Fruit fly (Drosophila melanogaster): Measurements from ENCODE around the gene skl.
"Not testable (repeated sequence)": the region's sequence is repeated elsewhere in the genome, so short reads cannot be mapped to it uniquely, and the experiment has no call there.

Gene skl

DNA sequence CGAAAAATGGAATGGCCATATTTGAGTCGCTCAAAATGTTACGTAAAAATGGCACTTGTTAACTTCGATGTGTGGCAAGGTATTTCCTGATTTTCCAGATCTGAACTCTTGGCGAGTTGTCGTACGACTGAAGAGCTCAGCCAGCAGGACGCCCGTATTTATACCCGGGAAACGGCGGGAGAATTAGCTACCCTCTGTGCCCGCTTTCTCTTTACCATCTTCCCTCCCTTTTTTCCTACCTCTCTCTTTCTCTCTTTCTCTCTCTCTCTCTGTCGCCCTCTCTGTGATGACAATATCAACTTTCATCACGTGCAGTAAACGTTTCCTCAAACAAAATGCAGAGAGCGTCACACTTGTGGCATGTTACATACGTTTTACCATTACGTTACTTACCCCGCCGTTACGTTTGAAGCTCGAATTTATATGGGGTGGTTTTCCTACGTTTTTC is at the start of gene skl:
skl (minus strand) TSS at position 134 of the 448 bp plus-strand sequence.
- TF ChIP-seq h (optimal IDR thresholded peaks at IDR 0.05) = no peak
- no peak for TF ChIP-seq Sin3A (optimal IDR thresholded peaks at IDR 0.05)
- TF ChIP-seq Myc (optimal IDR thresholded peaks at IDR 0.05) = no peak

DNA sequence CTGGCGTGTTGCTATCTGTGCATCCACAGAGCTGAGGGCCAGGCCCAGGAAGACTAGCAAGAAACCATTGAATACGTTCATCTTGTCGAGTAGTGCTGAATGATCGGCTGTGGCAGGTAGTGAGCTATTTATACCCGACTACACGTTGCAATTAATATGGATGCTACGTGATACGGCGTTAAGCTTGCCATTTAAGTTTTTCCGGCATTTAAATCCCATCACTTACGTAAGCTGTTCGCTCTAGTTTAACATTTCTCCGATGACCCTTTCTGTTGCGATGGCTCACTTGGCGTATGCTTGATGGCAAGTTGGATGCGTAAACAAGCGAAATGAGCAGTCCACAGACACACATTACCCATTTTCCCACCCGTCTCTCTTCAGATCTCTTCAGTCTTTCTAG is 32.5 kb upstream of the skl start, which contains the start of gene Met75Ca:
Met75Ca (minus strand) TSS at position 101 of the 400 bp plus-strand sequence.
- not testable (repeated sequence) for TF ChIP-seq h, ttk, Sin3A (optimal IDR thresholded peaks at IDR 0.05)

DNA sequence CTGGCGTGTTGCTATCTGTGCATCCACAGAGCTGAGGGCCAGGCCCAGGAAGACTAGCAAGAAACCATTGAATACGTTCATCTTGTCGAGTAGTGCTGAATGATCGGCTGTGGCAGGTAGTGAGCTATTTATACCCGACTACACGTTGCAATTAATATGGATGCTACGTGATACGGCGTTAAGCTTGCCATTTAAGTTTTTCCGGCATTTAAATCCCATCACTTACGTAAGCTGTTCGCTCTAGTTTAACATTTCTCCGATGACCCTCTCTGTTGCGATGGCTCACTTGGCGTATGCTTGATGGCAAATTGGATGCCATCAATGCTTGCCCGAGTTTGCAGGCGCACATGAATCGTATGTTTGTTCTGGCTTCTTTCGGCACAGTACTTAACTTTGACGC is 29.8 kb upstream of the skl start, which contains the start of gene Met75Cb:
Met75Cb (minus strand) TSS at position 101 of the 400 bp plus-strand sequence.
- not testable (repeated sequence) for TF ChIP-seq h, ttk, psq (optimal IDR thresholded peaks at IDR 0.05)

- TF ChIP-seq Myc (optimal IDR thresholded peaks at IDR 0.05) = no peak
Observed at dm6 chr3L:18463063-18463462, 23.3 kb upstream of the skl start, which contains the start of gene CG4306. Gene CG4306 (minus strand): TSS chr3L:18463163.

DNA sequence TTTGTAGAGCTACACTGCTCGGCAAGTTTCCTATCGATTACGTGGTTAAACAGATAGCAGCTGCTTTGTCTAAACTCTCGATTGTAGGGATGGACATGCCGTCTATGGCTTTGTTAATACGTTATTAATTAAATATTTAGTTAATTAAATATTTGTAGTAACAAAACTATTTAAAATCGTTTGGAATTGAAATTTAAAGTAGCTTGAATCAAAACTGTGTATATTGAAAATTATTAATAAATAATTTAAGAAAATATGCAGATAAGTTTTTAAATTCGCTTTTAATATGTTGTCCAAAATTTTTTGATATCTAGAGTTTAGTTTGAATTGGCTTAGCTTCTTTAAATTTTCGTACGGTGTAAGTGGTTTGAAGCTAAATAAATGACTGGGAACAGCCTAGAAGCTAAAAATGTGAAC is 21.3 kb upstream of the skl start, which contains the start of gene CG32196:
CG32196 (minus strand) TSS at position 38 of the 417 bp plus-strand sequence.
- TF ChIP-seq h (optimal IDR thresholded peaks at IDR 0.05) (no peak), Sin3A (optimal IDR thresholded peaks at IDR 0.05) (no peak), psq (optimal IDR thresholded peaks at IDR 0.05) (no peak), ttk (optimal IDR thresholded peaks at IDR 0.05) (no peak), insv (optimal IDR thresholded peaks at IDR 0.05) (no peak), Myc (optimal IDR thresholded peaks at IDR 0.05) (no peak)

dm6 chr3L:18460317-18460912 is 20.7 kb upstream of the skl start:
- TF ChIP-seq ttk (optimal IDR thresholded peaks at IDR 0.05) (no peak), psq (optimal IDR thresholded peaks at IDR 0.05) (no peak), insv (optimal IDR thresholded peaks at IDR 0.05) (no peak), h (optimal IDR thresholded peaks at IDR 0.05) (no peak), Sin3A (optimal IDR thresholded peaks at IDR 0.05) (no peak), Myc (optimal IDR thresholded peaks at IDR 0.05) (no peak)

DNA sequence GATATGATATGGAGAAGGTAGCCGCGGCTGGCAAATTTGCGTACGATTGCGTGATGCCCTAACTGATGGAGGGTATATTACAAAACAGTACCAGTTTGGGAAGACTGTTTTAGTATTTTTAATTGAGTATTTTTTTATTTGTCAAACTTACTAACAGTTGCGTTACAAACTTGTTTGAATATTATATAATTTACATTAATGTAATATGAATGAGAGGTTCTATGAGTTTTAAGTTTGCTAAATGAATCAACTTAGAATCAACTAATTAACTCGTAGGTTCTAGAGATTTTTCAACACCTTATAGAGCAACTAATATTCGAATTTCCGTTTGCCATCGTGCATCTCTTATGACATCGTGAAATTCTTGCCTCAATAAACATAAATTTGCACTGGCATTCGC is 9.9 kb upstream of the skl start:
- no peak for TF ChIP-seq psq (optimal IDR thresholded peaks at IDR 0.05)

- TF ChIP-seq psq (optimal IDR thresholded peaks at IDR 0.05) = no peak
- TF ChIP-seq h (optimal IDR thresholded peaks at IDR 0.05) = no peak
- TF ChIP-seq insv (optimal IDR thresholded peaks at IDR 0.05) = no peak
- no peak for TF ChIP-seq Sin3A (optimal IDR thresholded peaks at IDR 0.05)
- TF ChIP-seq ttk (optimal IDR thresholded peaks at IDR 0.05) = no peak
- no peak for TF ChIP-seq Myc (optimal IDR thresholded peaks at IDR 0.05)
Observed at dm6 chr3L:18430600-18430999, 9.1 kb downstream of the skl start.

DNA sequence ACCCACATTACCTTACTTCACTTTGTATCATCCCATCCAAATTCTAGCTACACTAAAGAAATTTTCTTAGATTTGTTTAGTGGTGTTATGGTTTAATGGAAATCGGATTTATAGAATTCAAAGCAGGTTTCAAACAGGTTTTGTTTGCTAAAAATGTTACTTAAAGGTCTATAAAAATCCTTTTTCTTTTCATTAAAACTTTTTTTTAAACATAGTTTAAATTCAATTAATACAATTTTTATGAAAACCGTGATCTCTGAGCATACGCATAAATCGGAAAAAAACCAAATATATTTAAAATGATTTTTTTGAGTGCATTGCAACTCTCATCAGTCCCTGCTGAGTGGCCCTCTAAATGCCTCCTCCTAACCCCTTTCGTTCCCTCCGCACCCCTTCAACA is 14.5 kb downstream of the skl start:
- TF ChIP-seq ttk (optimal IDR thresholded peaks at IDR 0.05) (no peak), insv (optimal IDR thresholded peaks at IDR 0.05) (no peak)

DNA sequence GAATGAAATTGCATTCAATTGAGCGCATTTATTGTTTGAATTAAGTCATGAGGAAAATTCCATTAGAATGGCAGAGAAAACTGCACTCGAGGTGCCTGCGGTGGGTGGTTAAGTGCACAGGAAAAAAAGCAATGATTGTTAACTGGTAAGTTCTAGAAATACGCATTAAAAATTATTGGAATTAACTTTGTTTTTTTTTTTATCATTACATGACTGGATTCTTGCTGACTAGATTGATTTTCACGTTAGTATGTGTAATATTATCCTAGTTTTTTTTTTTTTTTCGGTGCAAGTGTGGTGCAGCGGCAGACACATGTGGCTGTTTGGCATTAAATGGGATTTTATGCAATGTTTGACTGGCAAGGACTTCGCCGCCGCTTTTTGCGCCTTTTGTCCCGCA is 16.7 kb downstream of the skl start:
- no peak for TF ChIP-seq Myc (optimal IDR thresholded peaks at IDR 0.05)
- no peak for TF ChIP-seq psq (optimal IDR thresholded peaks at IDR 0.05)
- TF ChIP-seq insv (optimal IDR thresholded peaks at IDR 0.05) = no peak
- no peak for TF ChIP-seq h (optimal IDR thresholded peaks at IDR 0.05)
- no peak for TF ChIP-seq Sin3A (optimal IDR thresholded peaks at IDR 0.05)
- TF ChIP-seq ttk (optimal IDR thresholded peaks at IDR 0.05) = no peak

DNA sequence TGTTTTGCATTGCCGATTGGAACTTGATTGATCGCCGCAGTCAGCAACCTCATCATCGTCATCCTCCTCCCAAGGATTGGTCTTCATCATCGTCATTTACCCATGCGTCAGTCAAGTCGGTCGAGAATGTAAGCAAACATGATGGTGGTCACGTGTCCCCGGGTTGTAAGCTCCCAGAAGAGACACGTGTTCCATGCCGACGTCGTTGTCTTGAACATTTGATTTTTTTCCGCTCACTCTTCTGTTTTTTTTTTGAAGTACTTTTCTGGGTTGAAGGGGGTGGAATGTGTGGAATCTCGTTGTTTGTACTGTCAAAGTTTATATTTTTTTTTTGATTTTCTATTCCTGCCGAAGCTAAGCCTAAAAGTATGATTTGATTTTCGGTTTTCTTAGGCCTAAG is 21.9 kb downstream of the skl start:
- no peak for TF ChIP-seq ttk (optimal IDR thresholded peaks at IDR 0.05)
- no peak for TF ChIP-seq Myc (optimal IDR thresholded peaks at IDR 0.05)
- TF ChIP-seq Sin3A (optimal IDR thresholded peaks at IDR 0.05) = no peak
- no peak for TF ChIP-seq h (optimal IDR thresholded peaks at IDR 0.05)
- no peak for TF ChIP-seq insv (optimal IDR thresholded peaks at IDR 0.05)
- TF ChIP-seq psq (optimal IDR thresholded peaks at IDR 0.05) = no peak

- TF ChIP-seq psq (optimal IDR thresholded peaks at IDR 0.05) (no peak), Myc (optimal IDR thresholded peaks at IDR 0.05) (no peak), Sin3A (optimal IDR thresholded peaks at IDR 0.05) (no peak), ttk (optimal IDR thresholded peaks at IDR 0.05) (no peak), h (optimal IDR thresholded peaks at IDR 0.05) (no peak), insv (optimal IDR thresholded peaks at IDR 0.05) (no peak)
Observed at dm6 chr3L:18411334-18411733, 28.4 kb downstream of the skl start.

DNA sequence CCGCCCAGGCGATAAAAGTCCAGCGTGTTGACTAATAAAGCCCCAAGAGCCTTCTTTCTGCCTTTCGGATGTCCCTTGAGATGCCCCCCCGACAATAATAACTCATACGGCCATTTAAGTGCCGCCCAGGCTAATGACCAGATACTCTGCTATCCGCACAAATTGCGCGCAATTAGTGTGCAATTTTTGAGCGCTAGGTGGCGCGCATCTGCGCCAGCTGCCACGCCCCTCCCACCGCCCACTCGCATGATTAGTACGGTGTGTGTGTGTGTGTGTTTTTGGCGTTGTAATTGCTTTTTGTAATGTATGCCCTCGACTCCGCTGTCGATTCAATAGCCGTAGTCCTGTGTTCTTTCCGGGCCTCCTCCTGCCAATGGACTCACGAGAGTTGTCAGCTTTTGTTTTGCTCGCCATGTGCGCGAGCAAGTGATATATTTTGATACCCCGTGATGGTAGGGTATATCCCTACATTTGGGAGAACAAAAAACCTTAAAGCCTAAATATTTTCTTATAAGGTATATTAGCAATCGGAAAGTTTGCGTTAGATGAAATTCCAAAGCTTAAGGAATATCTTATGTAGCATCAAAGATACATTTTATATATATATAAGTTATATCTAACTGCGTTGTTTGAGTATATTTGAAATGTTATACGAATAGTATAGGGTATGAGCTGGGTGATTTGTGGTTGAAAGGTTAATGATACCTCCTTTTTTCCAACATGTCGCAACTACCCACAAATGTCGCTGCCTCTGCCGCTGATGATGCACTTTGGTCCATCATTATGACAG is 34.0 kb downstream of the skl start:
- no peak for TF ChIP-seq h (optimal IDR thresholded peaks at IDR 0.05)
- no peak for TF ChIP-seq ttk (optimal IDR thresholded peaks at IDR 0.05)
- TF ChIP-seq psq (optimal IDR thresholded peaks at IDR 0.05) = no peak
- TF ChIP-seq insv (optimal IDR thresholded peaks at IDR 0.05) = no peak
- no peak for TF ChIP-seq Sin3A (optimal IDR thresholded peaks at IDR 0.05)
- TF ChIP-seq Myc (optimal IDR thresholded peaks at IDR 0.05) = no peak
